Worm (Caenorhabditis elegans): ENCODE data around the gene C25F9.15.

Gene C25F9.15

ce11 chrV:19403619-19404018 is 14.3 kb upstream of the C25F9.15 start:
- TF ChIP-seq ama-1 (optimal IDR thresholded peaks at IDR 0.05) (no peak), fkh-10 (GFP tag; optimal IDR thresholded peaks at IDR 0.05) (no peak), mdl-1 (tag; optimal IDR thresholded peaks at IDR 0.05) (no peak)

- no peak for TF ChIP-seq nhr-12 (tag; optimal IDR thresholded peaks at IDR 0.05)
- TF ChIP-seq nfya-1 (tag; optimal IDR thresholded peaks at IDR 0.05; ENCODE audit: insufficient read depth): no peak
- no peak for TF ChIP-seq lin-15B (tag; optimal IDR thresholded peaks at IDR 0.05)
- TF ChIP-seq elt-2 (tag; optimal IDR thresholded peaks at IDR 0.05): peak; percentile 60
- TF ChIP-seq R02D3.7 (tag; optimal IDR thresholded peaks at IDR 0.05): no peak
- peak; percentile 35 for TF ChIP-seq pqm-1 (tag; optimal IDR thresholded peaks at IDR 0.05)
- no peak for TF ChIP-seq fkh-2 (tag; optimal IDR thresholded peaks at IDR 0.05)
- TF ChIP-seq nhr-76 (tag; optimal IDR thresholded peaks at IDR 0.05): no peak
- TF ChIP-seq mdl-1 (tag; optimal IDR thresholded peaks at IDR 0.05): no peak
- TF ChIP-seq nhr-43 (tag; optimal IDR thresholded peaks at IDR 0.05; ENCODE audit: poor library complexity, severe bottlenecking): no peak
- TF ChIP-seq zag-1 (tag; optimal IDR thresholded peaks at IDR 0.05): no peak
- TF ChIP-seq ceh-9 (tag; optimal IDR thresholded peaks at IDR 0.05): no peak
- no peak for TF ChIP-seq fos-1 (tag; optimal IDR thresholded peaks at IDR 0.05)
- TF ChIP-seq tbx-2 (tag; optimal IDR thresholded peaks at IDR 0.05): no peak
- no peak for TF ChIP-seq elt-1 (tag; optimal IDR thresholded peaks at IDR 0.05)
- no peak for TF ChIP-seq eor-1 (tag; optimal IDR thresholded peaks at IDR 0.05)
- TF ChIP-seq mml-1 (tag; optimal IDR thresholded peaks at IDR 0.05): no peak
- no peak for TF ChIP-seq jun-1 (tag; optimal IDR thresholded peaks at IDR 0.05)
- TF ChIP-seq pha-4 (tag; optimal IDR thresholded peaks at IDR 0.05): peak; percentile 35
- no peak for TF ChIP-seq lsy-12 (tag; optimal IDR thresholded peaks at IDR 0.05)
These were observed 12.6 kb upstream of the C25F9.15 start, which contains the start of the genes C25F9.6 and C25F9.10 for ce11 chrV:19405276-19405815. Gene C25F9.6 (minus strand): TSS chrV:19405326. Gene C25F9.10 (plus strand): TSS chrV:19405729.

ce11 chrV:19410663-19411062 is 7.3 kb upstream of the C25F9.15 start, which contains the start of gene C25F9.5:
Gene C25F9.5 (minus strand): TSS chrV:19410857.
- TF ChIP-seq nhr-12 (tag; optimal IDR thresholded peaks at IDR 0.05): no peak
- no peak for TF ChIP-seq fos-1 (tag; optimal IDR thresholded peaks at IDR 0.05)
- TF ChIP-seq snpc-4 (tag; optimal IDR thresholded peaks at IDR 0.05): no peak
- no peak for TF ChIP-seq lin-15B (tag; optimal IDR thresholded peaks at IDR 0.05)
- peak; percentile 64 for TF ChIP-seq jun-1 (tag; optimal IDR thresholded peaks at IDR 0.05)
- TF ChIP-seq mml-1 (tag; optimal IDR thresholded peaks at IDR 0.05): no peak
- peak; percentile 81 for TF ChIP-seq elt-2 (tag; optimal IDR thresholded peaks at IDR 0.05)
- TF ChIP-seq nfya-1 (tag; optimal IDR thresholded peaks at IDR 0.05; ENCODE audit: insufficient read depth): no peak
- no peak for TF ChIP-seq ztf-11 (tag; optimal IDR thresholded peaks at IDR 0.05)
- TF ChIP-seq nhr-25 (tag; optimal IDR thresholded peaks at IDR 0.05): no peak
- TF ChIP-seq pha-4 (tag; optimal IDR thresholded peaks at IDR 0.05): peak; percentile 28
- no peak for TF ChIP-seq eor-1 (tag; optimal IDR thresholded peaks at IDR 0.05)
- TF ChIP-seq ama-1 (optimal IDR thresholded peaks at IDR 0.05): no peak
- TF ChIP-seq pqm-1 (tag; optimal IDR thresholded peaks at IDR 0.05): peak; percentile 58

- TF ChIP-seq mml-1 (tag; optimal IDR thresholded peaks at IDR 0.05) (no peak), elt-1 (tag; optimal IDR thresholded peaks at IDR 0.05) (no peak), elt-2 (tag; optimal IDR thresholded peaks at IDR 0.05) (peak; percentile 48), ceh-28 (tag; optimal IDR thresholded peaks at IDR 0.05) (no peak)
These were observed 1.5 kb upstream of the C25F9.15 start, which contains the start of the genes C25F9.4 and C25F9.9 for ce11 chrV:19416475-19416874. Gene C25F9.4 (minus strand): TSS chrV:19416575. Gene C25F9.9 (plus strand): TSS chrV:19416611.

ce11 chrV:19419301-19419700 is 1.4 kb downstream of the C25F9.15 start:
- TF ChIP-seq elt-2 (tag; optimal IDR thresholded peaks at IDR 0.05) (peak; percentile 65), pqm-1 (tag; optimal IDR thresholded peaks at IDR 0.05) (peak; percentile 7)

- TF ChIP-seq nhr-25 (tag; optimal IDR thresholded peaks at IDR 0.05) (peak; percentile 57), mml-1 (tag; optimal IDR thresholded peaks at IDR 0.05) (no peak), zag-1 (tag; optimal IDR thresholded peaks at IDR 0.05) (no peak), nhr-28 (tag; optimal IDR thresholded peaks at IDR 0.05) (no peak), nhr-23 (tag; optimal IDR thresholded peaks at IDR 0.05) (no peak)
These were observed 3.2 kb downstream of the C25F9.15 start, which contains the start of gene C25F9.2 for ce11 chrV:19421131-19421530. Gene C25F9.2 (plus strand): TSS chrV:19421471.

ce11 chrV:19428097-19428496 is 10.2 kb downstream of the C25F9.15 start:
- TF ChIP-seq nhr-25 (tag; optimal IDR thresholded peaks at IDR 0.05): peak; percentile 29
- no peak for TF ChIP-seq unc-62 (GFP tag; optimal IDR thresholded peaks at IDR 0.05)
- peak; percentile 86 for TF ChIP-seq elt-1 (tag; optimal IDR thresholded peaks at IDR 0.05)
- TF ChIP-seq nhr-43 (tag; optimal IDR thresholded peaks at IDR 0.05; ENCODE audit: poor library complexity, severe bottlenecking): peak; percentile 27
